Fruit fly (Drosophila melanogaster): ENCODE results near the gene CG12316.

Gene CG12316

DNA sequence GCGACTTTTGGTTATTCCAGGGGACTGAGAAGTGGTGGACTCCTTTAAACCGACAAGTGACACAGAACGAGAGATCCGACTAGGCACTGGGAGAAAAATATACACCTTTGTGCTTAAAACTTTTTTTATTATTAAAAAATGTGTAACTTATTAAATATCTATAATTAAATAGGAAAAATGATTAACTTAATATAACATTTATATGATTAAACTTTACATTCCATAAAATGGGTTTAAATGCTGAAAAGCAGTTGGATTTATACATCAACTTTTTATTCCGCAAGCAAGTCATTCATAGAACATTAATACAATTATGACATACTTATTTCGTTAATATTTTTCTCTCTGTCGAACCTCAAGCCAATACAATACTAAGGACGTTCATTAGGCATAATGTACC is 37.4 kb upstream of the CG12316 start:
- TF ChIP-seq rn (GFP tag; IDR thresholded peaks at IDR 0.05) (no peak), Pif1A (GFP tag; optimal IDR thresholded peaks at IDR 0.05) (no peak), CG8159 (tag; optimal IDR thresholded peaks at IDR 0.05) (peak; percentile 82), CG15710 (tag; optimal IDR thresholded peaks at IDR 0.05) (peak; percentile 88), CG12605 (GFP tag; IDR thresholded peaks at IDR 0.05) (no peak), CG17806 (tag; optimal IDR thresholded peaks at IDR 0.05) (peak; percentile 89), CG10348 (GFP tag; IDR thresholded peaks at IDR 0.05) (no peak), fd96Ca (GFP tag; IDR thresholded peaks at IDR 0.05) (no peak), gl (tag; optimal IDR thresholded peaks at IDR 0.05) (peak; percentile 51), CG4496 (GFP tag; IDR thresholded peaks at IDR 0.05) (no peak), CG13204 (GFP tag; optimal IDR thresholded peaks at IDR 0.05) (peak; percentile 37), Ets98B (GFP tag; IDR thresholded peaks at IDR 0.05) (no peak), EcR (GFP tag; optimal IDR thresholded peaks at IDR 0.05) (no peak), Snoo (tag; optimal IDR thresholded peaks at IDR 0.05) (peak; percentile 66), D1 (tag; optimal IDR thresholded peaks at IDR 0.05) (peak; percentile 80), CG9948 (tag; optimal IDR thresholded peaks at IDR 0.05) (peak; percentile 88), CG32121 (GFP tag; IDR thresholded peaks at IDR 0.05) (no peak), CG14655 (GFP tag; optimal IDR thresholded peaks at IDR 0.05) (peak; percentile 63), Pif1B (GFP tag; optimal IDR thresholded peaks at IDR 0.05) (no peak), CG8301 (tag; optimal IDR thresholded peaks at IDR 0.05) (peak; percentile 46), CG34367 (tag; optimal IDR thresholded peaks at IDR 0.05) (peak; percentile 81)

DNA sequence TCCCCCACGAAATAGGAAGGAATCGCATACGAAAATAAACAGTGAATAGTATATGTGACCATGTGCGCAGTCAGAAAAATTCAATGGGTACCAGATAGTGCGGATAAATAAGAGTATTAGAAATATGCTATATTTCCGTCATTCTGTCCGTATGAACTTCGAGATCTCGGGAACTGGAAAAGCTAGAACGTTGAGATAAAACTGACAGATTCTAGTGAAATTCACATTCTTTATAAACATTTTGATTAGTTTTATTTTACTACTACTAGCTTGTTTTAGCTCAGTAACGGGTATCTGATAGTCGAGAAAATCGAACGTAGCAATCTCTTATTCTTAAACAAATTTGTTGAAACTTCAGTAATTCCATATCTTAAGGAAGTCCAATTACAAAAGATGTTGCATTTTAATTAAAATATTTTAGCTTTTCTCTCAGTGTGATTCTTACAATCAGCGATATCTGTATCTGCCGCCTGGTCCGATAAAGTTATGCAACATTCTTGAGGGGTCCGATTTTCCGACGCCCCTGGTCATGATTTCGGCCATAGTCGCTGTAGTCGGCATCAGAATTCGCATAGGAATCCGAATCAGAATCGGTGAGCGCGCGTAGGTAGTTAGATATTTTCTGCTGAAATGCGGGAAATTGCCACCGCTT is 35.8 kb upstream of the CG12316 start:
- TF ChIP-seq CG8301 (tag; optimal IDR thresholded peaks at IDR 0.05) (peak; percentile 17), fd96Ca (GFP tag; IDR thresholded peaks at IDR 0.05) (no peak), CG15710 (tag; optimal IDR thresholded peaks at IDR 0.05) (no peak), D1 (tag; optimal IDR thresholded peaks at IDR 0.05) (no peak), CG14655 (GFP tag; optimal IDR thresholded peaks at IDR 0.05) (peak; percentile 44)

DNA sequence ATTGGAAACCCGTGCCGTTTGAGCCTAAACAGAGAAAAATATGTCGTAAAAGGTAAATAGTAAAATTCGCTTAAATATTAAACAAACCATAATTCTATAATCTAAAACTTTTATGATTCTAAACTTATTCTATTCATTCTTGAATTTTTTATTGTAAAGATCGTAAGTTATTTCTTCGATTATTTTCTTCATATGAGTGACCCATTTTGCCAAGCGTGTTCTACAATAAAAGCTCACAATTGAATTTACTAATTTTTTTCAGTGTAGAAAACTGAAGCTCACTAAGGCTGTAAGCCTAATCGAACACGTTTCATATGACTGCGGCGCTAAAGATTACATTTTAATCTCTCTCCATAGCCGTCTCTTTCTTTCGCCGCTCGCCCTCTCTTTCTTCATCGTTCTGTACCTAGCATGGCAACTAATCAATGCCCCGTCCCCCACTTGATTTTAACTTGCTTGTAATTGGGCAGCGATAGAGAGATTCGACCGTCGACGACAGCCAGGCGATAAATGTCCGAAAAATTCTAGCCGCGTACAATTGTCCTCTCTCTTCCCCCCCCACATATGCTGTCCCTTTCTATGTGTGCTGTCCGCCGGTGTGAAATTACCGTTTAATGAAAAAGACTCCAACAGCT is 35.2 kb upstream of the CG12316 start:
- TF ChIP-seq Pif1B (GFP tag; optimal IDR thresholded peaks at IDR 0.05) (no peak), Pif1A (GFP tag; optimal IDR thresholded peaks at IDR 0.05) (no peak), CG17806 (tag; optimal IDR thresholded peaks at IDR 0.05) (peak; percentile 2), CG8301 (tag; optimal IDR thresholded peaks at IDR 0.05) (peak; percentile 53), fd96Ca (GFP tag; IDR thresholded peaks at IDR 0.05) (0 out of 3 replicates have a peak, but pooled peaks have one; percentile 24), CG14655 (GFP tag; optimal IDR thresholded peaks at IDR 0.05) (peak; percentile 67), CG8159 (tag; optimal IDR thresholded peaks at IDR 0.05) (peak; percentile 38), CG12605 (GFP tag; IDR thresholded peaks at IDR 0.05) (peak; percentile 15; the same call in 1 of the 2 replicates), EcR (GFP tag; optimal IDR thresholded peaks at IDR 0.05) (no peak)

DNA sequence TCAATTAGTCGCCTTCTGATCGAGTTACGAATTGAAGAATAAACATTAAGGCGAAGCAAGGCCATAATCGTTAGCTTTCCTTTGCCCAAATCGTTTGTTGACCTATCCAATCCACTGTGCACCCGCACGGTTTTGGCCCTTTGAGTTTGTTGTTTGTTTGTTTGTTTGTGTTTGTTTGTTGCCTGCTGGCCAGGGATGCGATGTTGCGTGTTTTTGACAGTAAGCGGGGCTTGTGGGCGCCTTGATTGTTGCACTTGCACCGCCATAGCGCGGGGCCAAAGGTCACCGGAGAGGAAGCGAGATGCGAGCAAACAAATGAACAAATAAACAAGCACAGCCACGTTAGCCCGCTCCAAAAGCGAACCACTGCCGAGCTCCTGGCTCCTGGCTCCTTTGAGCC is 33.1 kb upstream of the CG12316 start:
- TF ChIP-seq CG15710 (tag; optimal IDR thresholded peaks at IDR 0.05) = no peak
- no peak for TF ChIP-seq CG34367 (tag; optimal IDR thresholded peaks at IDR 0.05)
- no peak for TF ChIP-seq CG8159 (tag; optimal IDR thresholded peaks at IDR 0.05)
- no peak for TF ChIP-seq Pif1B (GFP tag; optimal IDR thresholded peaks at IDR 0.05)
- TF ChIP-seq CG9948 (tag; optimal IDR thresholded peaks at IDR 0.05) = no peak
- no peak for TF ChIP-seq CG32121 (GFP tag; IDR thresholded peaks at IDR 0.05)
- TF ChIP-seq Pif1A (GFP tag; optimal IDR thresholded peaks at IDR 0.05) = no peak
- no peak for TF ChIP-seq EcR (GFP tag; optimal IDR thresholded peaks at IDR 0.05)
- TF ChIP-seq CG14655 (GFP tag; optimal IDR thresholded peaks at IDR 0.05) = no peak
- no peak for TF ChIP-seq CG12605 (GFP tag; IDR thresholded peaks at IDR 0.05)
- no peak for TF ChIP-seq gl (tag; optimal IDR thresholded peaks at IDR 0.05)
- TF ChIP-seq rn (GFP tag; IDR thresholded peaks at IDR 0.05) = no peak
- no peak for TF ChIP-seq fd96Ca (GFP tag; IDR thresholded peaks at IDR 0.05)
- no peak for TF ChIP-seq CG13204 (GFP tag; optimal IDR thresholded peaks at IDR 0.05)
- no peak for TF ChIP-seq CG10348 (GFP tag; IDR thresholded peaks at IDR 0.05)

DNA sequence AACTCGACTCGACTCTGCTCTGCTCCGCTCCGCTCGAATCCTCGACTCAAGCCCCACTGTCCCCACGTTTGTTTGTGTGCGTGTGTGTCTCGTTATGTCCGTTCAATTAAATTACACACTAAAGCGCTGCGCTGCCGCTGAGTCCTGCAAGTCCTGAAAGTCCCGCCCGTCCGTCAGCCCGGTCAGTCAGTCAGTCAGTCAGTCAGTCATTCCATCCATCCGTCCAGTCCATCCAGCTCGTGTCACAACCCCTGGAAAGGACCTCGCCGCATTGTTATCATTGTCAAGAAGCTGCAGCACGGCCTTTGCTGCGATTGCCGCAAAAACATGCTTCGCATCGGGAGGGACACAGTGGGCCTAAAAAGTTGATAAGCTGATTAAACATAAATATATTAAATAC is 32.3 kb upstream of the CG12316 start:
- no peak for TF ChIP-seq CG4496 (GFP tag; IDR thresholded peaks at IDR 0.05)

DNA sequence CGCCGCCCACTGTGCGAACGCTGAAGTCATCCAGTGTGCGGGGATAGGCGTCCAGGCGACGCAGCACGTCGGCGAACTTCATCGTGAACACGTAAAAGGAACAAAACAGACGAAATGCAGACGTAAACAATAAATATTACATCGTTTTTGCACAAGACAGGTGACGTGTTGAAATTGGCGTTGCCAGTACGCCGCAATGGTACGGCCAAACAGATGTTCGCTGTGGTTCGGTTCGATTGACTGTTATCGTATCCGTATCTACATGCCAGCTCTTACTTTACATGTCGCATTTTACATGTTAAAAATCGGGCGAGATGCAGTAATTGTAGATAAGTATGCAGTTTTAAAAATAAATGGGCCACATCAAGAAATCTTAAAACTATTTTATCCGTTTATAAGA is 26.7 kb upstream of the CG12316 start, which contains the start of gene CG7011:
Gene CG7011 (minus strand): TSS at position 215 of the 400 bp plus-strand sequence.
- TF ChIP-seq CG14655 (GFP tag; optimal IDR thresholded peaks at IDR 0.05) = no peak
- no peak for TF ChIP-seq Pif1B (GFP tag; optimal IDR thresholded peaks at IDR 0.05)
- no peak for TF ChIP-seq rn (GFP tag; IDR thresholded peaks at IDR 0.05)
- no peak for TF ChIP-seq CG15710 (tag; optimal IDR thresholded peaks at IDR 0.05)
- no peak for TF ChIP-seq fd96Ca (GFP tag; IDR thresholded peaks at IDR 0.05)
- TF ChIP-seq CG8159 (tag; optimal IDR thresholded peaks at IDR 0.05) = no peak
- no peak for TF ChIP-seq CG8301 (tag; optimal IDR thresholded peaks at IDR 0.05)
- no peak for TF ChIP-seq CG17806 (tag; optimal IDR thresholded peaks at IDR 0.05)
- no peak for TF ChIP-seq CG13204 (GFP tag; optimal IDR thresholded peaks at IDR 0.05)
- TF ChIP-seq D1 (tag; optimal IDR thresholded peaks at IDR 0.05) = no peak
